Worm (Caenorhabditis elegans) whole organism, midembryonic: ENCODE data around the gene F43C11.3.

ENCODE experiments used
- T22C8.4 ChIP-seq: fragments of 200-800 bp; sonication (Bioruptor generic); IDR thresholded peaks from 2 replicates; pipeline ENCODE4 v1.3.6; 2022; ENCODE audit warnings: missing genetic modification characterization, missing compliant biosample characterization
- cog-1 ChIP-seq: sonication (generic microtip); optimal IDR thresholded peaks from 2 replicates; lab custom pipeline; 2016; ENCODE audit warnings: missing genetic modification characterization, missing compliant biosample characterization
- flt-1 ChIP-seq: fragments of 200-800 bp; sonication (Bioruptor generic); IDR thresholded peaks from 2 replicates; pipeline ENCODE4 v1.3.6; 2022; ENCODE audit warnings: missing genetic modification characterization, missing compliant biosample characterization
- klf-2 ChIP-seq: fragments of 200-800 bp; sonication (Bioruptor generic); conservative IDR thresholded peaks from 2 replicates; pipeline ENCODE4 v1.3.6; 2022; ENCODE audit warnings: missing genetic modification reagents, missing genetic modification characterization, missing compliant biosample characterization
- med-1 ChIP-seq: sonication (generic microtip); optimal IDR thresholded peaks from 2 replicates; lab custom pipeline; 2017; ENCODE audit warnings: missing genetic modification characterization, mild to moderate bottlenecking, missing compliant biosample characterization, antibody characterized with exemption, missing genetic modification reagents; ENCODE audit not compliant: insufficient read depth
- ref-1 ChIP-seq: fragments of 200-800 bp; sonication (Bioruptor generic); conservative IDR thresholded peaks from 2 replicates; pipeline ENCODE4 v1.3.6; 2022; ENCODE audit warnings: missing genetic modification reagents, missing genetic modification characterization, missing compliant biosample characterization
- tab-1 ChIP-seq: fragments of 200-800 bp; sonication (Bioruptor generic); IDR thresholded peaks from 2 replicates; pipeline ENCODE4 v1.3.6; 2022; ENCODE audit warnings: missing genetic modification characterization, missing compliant biosample characterization
- ztf-23 ChIP-seq: fragments of 200-800 bp; sonication (Bioruptor generic); IDR thresholded peaks from 2 replicates; pipeline ENCODE4 v1.3.6; 2022; ENCODE audit warnings: missing genetic modification reagents, missing genetic modification characterization, missing compliant biosample characterization
- ztf-29 ChIP-seq: fragments of 200-800 bp; sonication (Bioruptor generic); IDR thresholded peaks from 2 replicates; pipeline ENCODE4 v1.3.6; 2022; ENCODE audit warnings: missing genetic modification reagents, missing genetic modification characterization, missing compliant biosample characterization

Gene F43C11.3

DNA sequence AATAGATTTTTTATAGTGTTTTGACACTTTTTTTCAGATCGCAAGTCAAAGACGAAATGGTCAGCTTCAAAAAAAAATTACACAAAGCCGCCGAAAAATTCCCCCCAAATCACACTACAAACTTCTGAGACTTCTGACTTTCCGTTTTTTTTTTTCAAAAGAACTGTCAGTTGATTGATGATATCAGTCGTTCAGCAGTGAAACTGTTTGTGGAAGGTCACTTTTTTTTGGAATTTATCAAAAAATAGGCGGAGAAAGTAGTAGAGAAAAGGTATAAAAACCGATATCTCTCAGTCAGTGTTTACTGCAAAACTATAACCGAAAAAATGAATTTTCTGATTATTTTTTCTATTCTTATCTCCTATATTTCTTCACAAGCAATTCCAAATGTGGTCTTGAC is at the start of gene F43C11.3:
TSS of gene F43C11.3 (plus strand) at position 301 of the 400 bp plus-strand sequence.
- TF ChIP-seq T22C8.4 (GFP tag; lab: Robert Waterston, UW), result no peak

DNA sequence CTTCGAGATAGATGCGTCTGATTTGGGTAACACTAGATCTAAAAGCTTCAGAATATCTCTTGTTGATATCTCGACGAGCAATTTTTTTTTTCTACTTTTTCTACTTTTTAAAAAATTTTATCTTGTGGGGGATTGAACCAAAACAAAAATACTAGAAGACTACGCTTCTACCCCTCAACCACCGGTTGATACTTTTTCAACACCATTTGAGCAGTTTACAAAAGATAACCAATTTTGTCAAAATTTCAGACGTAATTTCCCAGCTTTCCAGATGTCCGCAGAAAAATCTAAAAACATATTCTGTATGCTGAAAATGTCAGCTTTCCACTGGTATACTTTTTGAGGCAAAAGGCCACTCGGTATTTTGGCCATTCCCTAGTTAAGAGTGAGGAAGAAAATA is 48.5 kb upstream of the F43C11.3 start:
- TF ChIP-seq ztf-29 (no peak), med-1 (no peak), tab-1 (no peak), ref-1 (GFP tag; lab: Robert Waterston, UW) (no peak), klf-2 (GFP tag; lab: Robert Waterston, UW) (no peak), cog-1 (tag; lab: Kevin White, UChicago) (no peak), flt-1 (GFP tag; lab: Robert Waterston, UW) (no peak), T22C8.4 (GFP tag; lab: Robert Waterston, UW) (no peak), ztf-23 (GFP tag; lab: Robert Waterston, UW) (no peak)

DNA sequence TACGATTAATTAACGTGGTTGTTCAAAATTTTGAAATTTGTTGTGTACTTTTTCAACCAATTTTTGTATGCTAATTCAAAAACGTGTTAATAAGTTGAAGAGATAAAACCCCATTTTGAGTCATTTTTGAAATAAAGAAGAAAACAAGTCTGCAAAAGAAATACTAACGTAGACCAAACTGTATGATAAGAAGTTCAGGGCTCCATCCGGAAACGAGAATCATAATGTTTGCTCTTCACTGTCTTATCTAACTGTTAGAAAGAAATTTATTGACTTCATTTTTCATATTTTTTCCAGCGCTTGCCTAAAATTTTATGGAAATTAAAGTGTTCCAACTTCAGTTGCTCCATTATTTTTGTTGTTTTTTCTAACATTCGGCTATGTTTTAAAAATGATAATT is 47.6 kb upstream of the F43C11.3 start:
- no peak for TF ChIP-seq tab-1
- no peak for TF ChIP-seq cog-1 (tag; lab: Kevin White, UChicago)
- no peak for TF ChIP-seq ztf-23 (GFP tag; lab: Robert Waterston, UW)
- TF ChIP-seq klf-2 (GFP tag; lab: Robert Waterston, UW), result no peak
- no peak for TF ChIP-seq med-1
- no peak for TF ChIP-seq flt-1 (GFP tag; lab: Robert Waterston, UW)
- TF ChIP-seq ref-1 (GFP tag; lab: Robert Waterston, UW), result no peak
- no peak for TF ChIP-seq T22C8.4 (GFP tag; lab: Robert Waterston, UW)
- no peak for TF ChIP-seq ztf-29

DNA sequence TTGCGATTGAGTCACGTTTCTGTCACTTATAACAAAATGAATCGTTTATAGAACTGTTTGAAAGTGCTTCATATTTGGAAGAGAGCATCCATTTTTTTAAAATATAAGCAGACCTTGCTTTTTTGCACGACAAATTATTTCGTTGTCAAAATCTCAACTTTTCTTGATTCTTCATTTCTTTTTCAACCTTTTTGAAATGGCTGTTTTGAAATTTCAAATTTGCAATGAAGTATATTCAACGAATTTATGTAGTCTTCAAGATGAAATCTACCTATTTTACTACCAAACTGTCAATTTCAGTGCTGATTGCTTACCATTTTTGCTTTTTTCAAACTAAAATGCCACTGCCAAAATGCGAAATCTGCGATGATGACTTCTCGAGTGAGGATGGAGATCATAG is 46.4 kb upstream of the F43C11.3 start, which contains the start of gene B0281.3:
TSS of gene B0281.3 (plus strand) at position 301 of the 400 bp plus-strand sequence.
- TF ChIP-seq klf-2 (GFP tag; lab: Robert Waterston, UW) (no peak), flt-1 (GFP tag; lab: Robert Waterston, UW) (no peak), ref-1 (GFP tag; lab: Robert Waterston, UW) (no peak), med-1 (no peak)

DNA sequence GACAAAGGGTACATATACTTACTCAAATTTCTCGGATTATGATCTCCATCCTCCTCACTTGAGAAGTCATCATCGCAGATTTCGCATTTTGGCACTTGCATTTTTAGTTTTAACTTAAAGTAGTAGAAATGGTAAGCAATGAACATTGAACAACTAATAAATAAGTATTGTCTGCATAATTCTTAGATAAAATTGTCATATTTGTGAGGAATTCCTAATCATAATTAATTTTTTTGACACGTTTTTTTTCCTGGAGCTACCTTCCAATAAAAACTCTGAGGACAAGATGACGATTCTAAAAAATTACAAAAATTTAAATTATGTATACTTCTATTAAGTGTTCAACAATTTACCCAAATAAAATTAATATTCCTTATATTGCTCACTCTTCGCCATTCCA is 40.4 kb upstream of the F43C11.3 start, which contains the start of the genes trim-21 and B0281.1:
TSS of gene trim-21 (minus strand) at position 101 of the 400 bp plus-strand sequence.
TSS of gene B0281.1 (plus strand) at position 321 of the 400 bp plus-strand sequence.
- TF ChIP-seq T22C8.4 (GFP tag; lab: Robert Waterston, UW) (no peak), tab-1 (no peak), med-1 (no peak), ref-1 (GFP tag; lab: Robert Waterston, UW) (no peak), ztf-23 (GFP tag; lab: Robert Waterston, UW) (no peak), flt-1 (GFP tag; lab: Robert Waterston, UW) (no peak), cog-1 (tag; lab: Kevin White, UChicago) (no peak), ztf-29 (no peak)

DNA sequence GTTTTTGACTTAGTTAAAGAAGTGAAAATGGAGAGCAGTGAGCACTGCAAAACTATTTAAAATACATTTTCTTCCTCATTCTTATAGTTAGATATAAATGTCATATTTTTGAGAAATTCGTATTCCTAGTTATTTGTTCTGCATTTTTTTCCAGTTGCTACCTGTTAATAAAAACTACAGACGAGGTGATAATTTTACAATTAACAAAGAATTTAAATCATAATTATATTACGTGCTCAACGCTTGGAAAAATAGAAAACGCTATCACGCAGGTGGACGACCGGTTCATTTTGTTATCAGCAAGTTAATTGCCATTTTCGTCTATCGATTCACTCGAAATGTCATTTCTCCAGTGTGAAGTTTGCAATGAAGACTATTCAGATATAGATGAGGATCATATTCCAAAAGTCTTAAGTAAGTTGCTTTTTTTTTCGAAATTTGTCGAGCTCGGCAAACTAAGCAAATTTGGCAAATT is 35.2 kb upstream of the F43C11.3 start, which contains the start of the genes ZK1240.5 and ZK1240.9:
TSS of gene ZK1240.5 (minus strand) at position 51 of the 475 bp plus-strand sequence.
TSS of gene ZK1240.9 (plus strand) at position 307 of the 475 bp plus-strand sequence.
- TF ChIP-seq klf-2 (GFP tag; lab: Robert Waterston, UW) (no peak), ztf-23 (GFP tag; lab: Robert Waterston, UW) (no peak), ztf-29 (no peak), med-1 (no peak), flt-1 (GFP tag; lab: Robert Waterston, UW) (no peak)

DNA sequence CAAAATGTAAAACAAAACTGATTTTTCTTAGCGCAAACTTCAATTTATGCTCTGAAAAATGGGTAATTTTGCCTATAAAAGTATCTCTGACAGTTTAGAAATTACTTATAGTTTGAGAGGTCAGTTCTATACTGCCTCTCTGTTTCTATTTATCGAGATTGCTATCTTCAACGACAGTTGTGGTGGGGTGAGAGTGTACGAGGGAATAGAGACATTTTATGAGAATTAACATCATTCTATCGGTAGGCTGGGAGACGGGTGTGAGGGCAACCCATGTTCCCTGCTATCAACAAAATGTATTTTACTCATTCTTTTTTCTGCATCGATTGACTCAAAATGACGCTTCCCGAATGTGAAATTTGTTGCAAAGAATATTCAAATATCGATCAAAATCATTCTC is 33.0 kb upstream of the F43C11.3 start, which contains the start of gene ZK1240.3:
TSS of gene ZK1240.3 (plus strand) at position 238 of the 400 bp plus-strand sequence.
- TF ChIP-seq tab-1 (no peak), ref-1 (GFP tag; lab: Robert Waterston, UW) (no peak), T22C8.4 (GFP tag; lab: Robert Waterston, UW) (no peak), flt-1 (GFP tag; lab: Robert Waterston, UW) (no peak), med-1 (no peak), klf-2 (GFP tag; lab: Robert Waterston, UW) (no peak), ztf-29 (no peak), ztf-23 (GFP tag; lab: Robert Waterston, UW) (no peak), cog-1 (tag; lab: Kevin White, UChicago) (no peak)

DNA sequence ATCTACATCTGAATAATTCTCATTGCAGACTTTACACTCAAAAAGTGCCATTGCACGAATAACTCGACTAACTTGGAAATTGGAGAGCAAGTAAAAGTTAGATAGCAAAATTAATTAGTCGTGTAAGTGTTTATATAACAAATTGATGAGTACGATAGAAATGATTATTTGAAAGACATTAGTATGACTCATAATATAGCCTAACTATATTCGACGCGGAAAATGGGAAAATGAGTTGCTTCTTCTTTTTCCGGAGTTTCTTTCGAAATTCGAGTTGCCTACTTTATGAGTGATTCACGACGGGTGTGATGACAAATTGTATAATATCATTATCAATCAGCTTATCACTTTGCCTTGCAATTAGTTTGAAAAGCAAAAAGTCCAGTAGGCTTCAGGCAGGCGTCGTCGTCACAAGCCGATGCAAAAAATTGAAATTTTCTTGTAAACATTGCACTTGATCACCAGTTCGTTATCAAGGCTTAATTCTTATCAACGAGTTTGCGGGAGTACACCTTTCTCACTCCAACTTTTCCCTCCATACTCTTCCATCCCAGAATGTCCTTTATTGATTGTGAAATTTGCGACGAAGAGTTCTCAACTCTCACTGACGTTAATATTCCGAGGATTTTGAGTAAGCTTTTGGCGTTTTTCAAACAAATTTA is 30.1 kb upstream of the F43C11.3 start, which contains the start of the genes ZK1240.6 and ZK1240.2:
TSS of gene ZK1240.6 (minus strand) at position 51 of the 662 bp plus-strand sequence.
TSS of gene ZK1240.2 (plus strand) at position 520 of the 662 bp plus-strand sequence.
- TF ChIP-seq ztf-23 (GFP tag; lab: Robert Waterston, UW), result no peak
- no peak for TF ChIP-seq ref-1 (GFP tag; lab: Robert Waterston, UW)
- TF ChIP-seq tab-1, result no peak

DNA sequence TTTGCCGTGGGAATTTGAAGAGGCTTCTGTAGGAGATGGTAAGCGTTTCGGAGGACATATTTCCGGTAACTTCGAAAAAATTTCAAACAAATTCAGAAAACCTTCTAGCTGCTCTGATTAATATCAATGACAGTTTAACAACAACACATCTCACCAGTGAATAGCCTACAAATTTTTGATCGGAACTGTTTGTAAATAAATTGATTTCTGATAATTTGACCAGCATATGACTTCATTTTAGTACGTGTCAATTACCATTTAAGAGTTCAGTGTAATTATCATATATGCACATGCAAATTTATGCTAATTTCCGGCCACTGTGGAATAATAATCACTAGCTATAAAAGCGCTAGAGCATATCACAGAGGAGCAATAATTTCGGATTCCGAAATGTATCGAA is 28.2 kb upstream of the F43C11.3 start, which contains the start of gene ZK1240.11:
TSS of gene ZK1240.11 (plus strand) at position 301 of the 400 bp plus-strand sequence.
- no peak for TF ChIP-seq tab-1
- TF ChIP-seq med-1, result no peak
- TF ChIP-seq ztf-23 (GFP tag; lab: Robert Waterston, UW), result no peak
- no peak for TF ChIP-seq cog-1 (tag; lab: Kevin White, UChicago)
- TF ChIP-seq ztf-29, result no peak
- no peak for TF ChIP-seq ref-1 (GFP tag; lab: Robert Waterston, UW)
- no peak for TF ChIP-seq T22C8.4 (GFP tag; lab: Robert Waterston, UW)
- TF ChIP-seq flt-1 (GFP tag; lab: Robert Waterston, UW), result no peak
- no peak for TF ChIP-seq klf-2 (GFP tag; lab: Robert Waterston, UW)

DNA sequence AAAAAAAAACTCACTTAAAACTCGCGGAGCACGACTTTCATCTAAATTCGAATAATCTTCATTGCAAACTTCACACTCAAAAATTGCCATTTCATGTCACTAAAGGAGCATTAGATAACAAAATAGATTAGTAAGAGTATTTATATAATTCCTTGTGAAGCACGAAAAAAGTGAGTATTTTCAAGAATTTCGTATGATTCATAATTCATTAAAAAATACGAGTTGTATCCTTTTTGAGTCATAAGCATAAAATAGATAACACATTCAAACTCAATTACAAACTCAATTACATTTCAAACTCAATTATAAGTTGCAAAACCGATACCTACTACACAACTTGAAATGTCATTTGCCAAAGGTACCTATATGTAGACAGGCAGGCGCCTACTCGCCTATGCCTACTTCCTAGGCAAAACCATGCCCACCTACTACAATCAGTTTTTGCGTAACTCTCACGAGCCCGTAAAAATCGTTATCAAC is 24.1 kb upstream of the F43C11.3 start, which contains the start of the genes ZK1240.8 and ZK1240.1:
TSS of gene ZK1240.8 (minus strand) at position 101 of the 480 bp plus-strand sequence.
TSS of gene ZK1240.1 (plus strand) at position 430 of the 480 bp plus-strand sequence.
- no peak for TF ChIP-seq tab-1
- no peak for TF ChIP-seq T22C8.4 (GFP tag; lab: Robert Waterston, UW)
- TF ChIP-seq ztf-29, result no peak
- no peak for TF ChIP-seq med-1
- TF ChIP-seq ztf-23 (GFP tag; lab: Robert Waterston, UW), result no peak
- no peak for TF ChIP-seq ref-1 (GFP tag; lab: Robert Waterston, UW)
